Fruit fly (Drosophila melanogaster): Measurements from ENCODE around the gene chico.
A peak's percentile ranks its signal among the peaks of the same experiment; 100 is the strongest.

Gene chico

dm6 chr2L:10231092-10231494 lies 15.8 kb downstream of the chico start (continued):
- TF ChIP-seq pb (GFP tag; optimal IDR thresholded peaks at IDR 0.05) = no peak
- TF ChIP-seq ewg (GFP tag; optimal IDR thresholded peaks at IDR 0.05) = no peak
- no peak for TF ChIP-seq CG15514 (GFP tag; optimal IDR thresholded peaks at IDR 0.05)
- no peak for TF ChIP-seq CG30431 (GFP tag; optimal IDR thresholded peaks at IDR 0.05)
- TF ChIP-seq CG13287 (GFP tag; IDR thresholded peaks at IDR 0.05; ENCODE audit: partially characterized antibody) = no peak
- TF ChIP-seq wdn (GFP tag; IDR thresholded peaks at IDR 0.05) = no peak
- no peak for TF ChIP-seq org-1 (GFP tag; optimal IDR thresholded peaks at IDR 0.05)
- no peak for TF ChIP-seq CG14710 (tag; optimal IDR thresholded peaks at IDR 0.05)
- peak; percentile 11 for TF ChIP-seq Fer3 (tag; optimal IDR thresholded peaks at IDR 0.05)
- TF ChIP-seq psq (GFP tag; optimal IDR thresholded peaks at IDR 0.05) = no peak
- no peak for TF ChIP-seq CG4424 (GFP tag; optimal IDR thresholded peaks at IDR 0.05)
- peak; percentile 34 for TF ChIP-seq CG17359 (tag; optimal IDR thresholded peaks at IDR 0.05)
- TF ChIP-seq D19A (tag; optimal IDR thresholded peaks at IDR 0.05) = no peak
- TF ChIP-seq Trl (optimal IDR thresholded peaks at IDR 0.05) = peak in 1 of 2 experiments; percentile 7
- TF ChIP-seq Trl (GFP tag; optimal IDR thresholded peaks at IDR 0.05) = peak; percentile 35
- TF ChIP-seq slp2 (GFP tag; optimal IDR thresholded peaks at IDR 0.05) = no peak
- TF ChIP-seq Nf-YB (GFP tag; optimal IDR thresholded peaks at IDR 0.05) = no peak
- no peak for TF ChIP-seq Bdp1 (GFP tag; optimal IDR thresholded peaks at IDR 0.05)
- TF ChIP-seq CG11093 (GFP tag; IDR thresholded peaks at IDR 0.05) = no peak
- TF ChIP-seq NC2α (GFP tag; optimal IDR thresholded peaks at IDR 0.05) = no peak
- TF ChIP-seq gt (GFP tag; IDR thresholded peaks at IDR 0.05) = no peak
- no peak for TF ChIP-seq CG10565 (GFP tag; optimal IDR thresholded peaks at IDR 0.05)
- TF ChIP-seq da (GFP tag; optimal IDR thresholded peaks at IDR 0.05) = no peak
- no peak for TF ChIP-seq CG10959 (GFP tag; IDR thresholded peaks at IDR 0.05)
- TF ChIP-seq CG30403 (GFP tag; optimal IDR thresholded peaks at IDR 0.05) = no peak
- no peak for TF ChIP-seq Mad (GFP tag; optimal IDR thresholded peaks at IDR 0.05)
- TF ChIP-seq inv (GFP tag; IDR thresholded peaks at IDR 0.05; ENCODE audit: partially characterized antibody) = no peak
- TF ChIP-seq Xbp1 (GFP tag; optimal IDR thresholded peaks at IDR 0.05) = no peak
- TF ChIP-seq Hmx (GFP tag; optimal IDR thresholded peaks at IDR 0.05) = no peak
- TF ChIP-seq Stat92E (GFP tag; optimal IDR thresholded peaks at IDR 0.05) = no peak
- TF ChIP-seq Abd-B (GFP tag; optimal IDR thresholded peaks at IDR 0.05) = no peak
- TF ChIP-seq ken (GFP tag; IDR thresholded peaks at IDR 0.05) = no peak
- TF ChIP-seq pros (GFP tag; optimal IDR thresholded peaks at IDR 0.05) = no peak
- TF ChIP-seq sna (GFP tag; IDR thresholded peaks at IDR 0.05; ENCODE audit: partially characterized antibody) = no peak
- no peak for TF ChIP-seq Max (GFP tag; optimal IDR thresholded peaks at IDR 0.05)
- no peak for TF ChIP-seq gfzf (GFP tag; optimal IDR thresholded peaks at IDR 0.05)
- no peak for TF ChIP-seq Mrtf (GFP tag; IDR thresholded peaks at IDR 0.05)
- TF ChIP-seq Hr39 (optimal IDR thresholded peaks at IDR 0.05) = no peak
- TF ChIP-seq CG6683 (GFP tag; optimal IDR thresholded peaks at IDR 0.05) = no peak
- TF ChIP-seq CG12104 (GFP tag; optimal IDR thresholded peaks at IDR 0.05) = peak; percentile 8
- no peak for TF ChIP-seq dati (GFP tag; IDR thresholded peaks at IDR 0.05)
- no peak for TF ChIP-seq repo (GFP tag; optimal IDR thresholded peaks at IDR 0.05)
- TF ChIP-seq Sry-β (GFP tag; optimal IDR thresholded peaks at IDR 0.05) = no peak
- TF ChIP-seq C15 (GFP tag; IDR thresholded peaks at IDR 0.05) = no peak
- no peak for TF ChIP-seq slou (GFP tag; optimal IDR thresholded peaks at IDR 0.05)
- no peak for TF ChIP-seq danr (GFP tag; IDR thresholded peaks at IDR 0.05)
- TF ChIP-seq odd (GFP tag; optimal IDR thresholded peaks at IDR 0.05) = no peak
- TF ChIP-seq CG11696 (GFP tag; IDR thresholded peaks at IDR 0.05) = no peak
- TF ChIP-seq CG18476 (GFP tag; optimal IDR thresholded peaks at IDR 0.05) = no peak
- TF ChIP-seq CG7786 (GFP tag; optimal IDR thresholded peaks at IDR 0.05) = no peak
- no peak for TF ChIP-seq seq (GFP tag; IDR thresholded peaks at IDR 0.05)
- TF ChIP-seq pan (optimal IDR thresholded peaks at IDR 0.05) = no peak
- TF ChIP-seq pan (GFP tag; optimal IDR thresholded peaks at IDR 0.05 in 1 of 2, IDR thresholded peaks at IDR 0.05 in 1 of 2) = no peak
